Fruit fly (Drosophila melanogaster) whole organism, embryonic: ENCODE results near the gene CG9372.

Source experiments
- C15 ChIP-seq: fragments of 200-800 bp; sonication (Bioruptor generic); IDR thresholded peaks from 3 replicates; pipeline ENCODE4 v1.3.6; 2022; ENCODE audit warnings: missing biosample characterization, missing genetic modification characterization
- CG10209 ChIP-seq: fragments of 200-800 bp; sonication (Bioruptor generic); optimal IDR thresholded peaks from 3 replicates; lab custom pipeline; 2017; ENCODE audit warnings: missing biosample characterization, mild to moderate bottlenecking, missing genetic modification characterization, missing genetic modification reagents
- CG10267 ChIP-seq: fragments of 200-800 bp; sonication (Bioruptor generic); optimal IDR thresholded peaks from 2 replicates; lab custom pipeline; 2018; ENCODE audit warnings: missing biosample characterization, mild to moderate bottlenecking, missing genetic modification characterization, moderate library complexity
- CG10654 ChIP-seq: fragments of 200-800 bp; sonication (Bioruptor generic); optimal IDR thresholded peaks from 2 replicates; lab custom pipeline; 2016; ENCODE audit warnings: missing biosample characterization, missing genetic modification characterization
- CG11560 ChIP-seq: fragments of 200-800 bp; sonication (Bioruptor generic); IDR thresholded peaks from 3 replicates; pipeline ENCODE4 v1.3.6; 2022; ENCODE audit warnings: missing biosample characterization, missing genetic modification characterization
- CG12236 ChIP-seq: fragments of 200-800 bp; sonication (Bioruptor generic); optimal IDR thresholded peaks from 2 replicates; lab custom pipeline; 2016; ENCODE audit warnings: missing biosample characterization, missing genetic modification characterization
- CG12769 ChIP-seq: fragments of 200-800 bp; sonication (Bioruptor generic); optimal IDR thresholded peaks from 2 replicates; lab custom pipeline; 2019; ENCODE audit warnings: missing biosample characterization, mild to moderate bottlenecking, missing genetic modification characterization, moderate library complexity
- CG13624 ChIP-seq: fragments of 200-800 bp; sonication (Bioruptor generic); optimal IDR thresholded peaks from 2 replicates; lab custom pipeline; 2016; ENCODE audit warnings: missing biosample characterization, missing genetic modification characterization
- CG14441 ChIP-seq: fragments of 200-800 bp; sonication (Bioruptor generic); IDR thresholded peaks from 2 replicates; pipeline ENCODE4 v1.3.6; 2022; ENCODE audit warnings: missing biosample characterization, missing genetic modification characterization
- CG15011 ChIP-seq: fragments of 200-800 bp; sonication (Bioruptor generic); optimal IDR thresholded peaks from 3 replicates; lab custom pipeline; 2018; ENCODE audit warnings: missing biosample characterization, mild to moderate bottlenecking, missing genetic modification characterization
- CG15479 ChIP-seq: fragments of 200-800 bp; sonication (Bioruptor generic); optimal IDR thresholded peaks from 3 replicates; lab custom pipeline; 2019; ENCODE audit warnings: missing biosample characterization, mild to moderate bottlenecking, missing genetic modification characterization, moderate library complexity
- CG16815 ChIP-seq: fragments of 200-800 bp; sonication (Bioruptor generic); optimal IDR thresholded peaks from 3 replicates; lab custom pipeline; 2017; ENCODE audit warnings: missing biosample characterization, mild to moderate bottlenecking, missing genetic modification characterization
- CG18764 ChIP-seq: fragments of 200-800 bp; sonication (Bioruptor generic); optimal IDR thresholded peaks from 3 replicates; lab custom pipeline; 2016; ENCODE audit warnings: missing biosample characterization, missing genetic modification characterization
- CG2678 ChIP-seq: fragments of 200-800 bp; sonication (Bioruptor generic); optimal IDR thresholded peaks from 3 replicates; lab custom pipeline; 2019; ENCODE audit warnings: missing biosample characterization, mild to moderate bottlenecking, missing genetic modification characterization, moderate library complexity
- CG2889 ChIP-seq: fragments of 200-800 bp; sonication (Bioruptor generic); IDR thresholded peaks from 3 replicates; pipeline ENCODE4 v1.3.6; 2022; ENCODE audit warnings: missing biosample characterization, missing genetic modification characterization
- CG31365 ChIP-seq: fragments of 200-800 bp; sonication (Bioruptor generic); optimal IDR thresholded peaks from 2 replicates; lab custom pipeline; 2018; ENCODE audit warnings: missing biosample characterization, mild to moderate bottlenecking, missing genetic modification characterization
- CG3163 ChIP-seq: fragments of 200-800 bp; sonication (Bioruptor generic); optimal IDR thresholded peaks from 3 replicates; lab custom pipeline; 2016; ENCODE audit warnings: missing biosample characterization, missing genetic modification characterization
- CG34224 ChIP-seq: fragments of 200-800 bp; sonication (Bioruptor generic); IDR thresholded peaks from 3 replicates; pipeline ENCODE4 v1.3.6; 2022; ENCODE audit warnings: missing biosample characterization, missing genetic modification characterization; ENCODE audit not compliant: partially characterized antibody
- CG3995 ChIP-seq: fragments of 200-800 bp; sonication (Bioruptor generic); optimal IDR thresholded peaks from 3 replicates; lab custom pipeline; 2016; ENCODE audit warnings: missing biosample characterization, missing genetic modification characterization
- CG5180 ChIP-seq: fragments of 200-800 bp; sonication (Bioruptor generic); optimal IDR thresholded peaks from 3 replicates; lab custom pipeline; 2017; ENCODE audit warnings: missing biosample characterization, missing genetic modification characterization, mild to moderate bottlenecking, moderate library complexity, missing genetic modification reagents
- CG6813 ChIP-seq: fragments of 200-800 bp; sonication (Bioruptor generic); optimal IDR thresholded peaks from 2 replicates; lab custom pipeline; 2017; ENCODE audit warnings: missing biosample characterization, missing genetic modification characterization, mild to moderate bottlenecking, moderate library complexity, missing genetic modification reagents
- CG6854 ChIP-seq: fragments of 200-800 bp; sonication (Bioruptor generic); optimal IDR thresholded peaks from 3 replicates; lab custom pipeline; 2017; ENCODE audit warnings: missing biosample characterization, mild to moderate bottlenecking, missing genetic modification characterization
- CG7987 ChIP-seq: fragments of 200-800 bp; sonication (Bioruptor generic); optimal IDR thresholded peaks from 2 replicates; lab custom pipeline; 2018; ENCODE audit warnings: missing biosample characterization, mild to moderate bottlenecking, missing genetic modification characterization, moderate library complexity
- Dref ChIP-seq: fragments of 200-800 bp; sonication (Bioruptor generic); IDR thresholded peaks from 2 replicates; pipeline ENCODE4 v1.3.6; 2022; ENCODE audit warnings: missing biosample characterization, missing genetic modification characterization
- Ets97D ChIP-seq: fragments of 200-800 bp; sonication (Bioruptor generic); optimal IDR thresholded peaks from 3 replicates; lab custom pipeline; 2016; ENCODE audit warnings: missing biosample characterization, missing genetic modification characterization
- HHEX ChIP-seq: fragments of 200-800 bp; sonication (Bioruptor generic); optimal IDR thresholded peaks from 3 replicates; lab custom pipeline; 2017; ENCODE audit warnings: missing biosample characterization, mild to moderate bottlenecking, missing genetic modification characterization, missing genetic modification reagents
- HLH3B ChIP-seq: fragments of 200-800 bp; sonication (Bioruptor generic); IDR thresholded peaks from 2 replicates; pipeline ENCODE4 v1.3.6; 2022; ENCODE audit warnings: missing biosample characterization, missing genetic modification characterization
- HLH54F ChIP-seq: fragments of 200-800 bp; sonication (Bioruptor generic); optimal IDR thresholded peaks from 3 replicates; lab custom pipeline; 2016; ENCODE audit warnings: missing biosample characterization, missing genetic modification characterization
- Hr78 ChIP-seq, 2 experiments: fragments of 200-800 bp in 1 of 2; fragments of >200 bp in 1 of 2; sonication (Bioruptor generic) in 1 of 2; optimal IDR thresholded peaks; 2 replicates each; lab custom pipeline; 2017 to 2019; ENCODE audit warnings: missing biosample characterization in 2 of 2, missing genetic modification characterization in 2 of 2, mild to moderate bottlenecking in 1 of 2, moderate library complexity in 1 of 2
- Oaz ChIP-seq: fragments of 200-800 bp; sonication (Bioruptor generic); IDR thresholded peaks from 2 replicates; pipeline ENCODE4 v1.3.6; 2022; ENCODE audit warnings: missing biosample characterization, missing genetic modification characterization
- Xbp1 ChIP-seq: fragments of 200-800 bp; sonication (Bioruptor generic); optimal IDR thresholded peaks from 3 replicates; lab custom pipeline; 2016; ENCODE audit warnings: missing biosample characterization, mild to moderate bottlenecking, missing genetic modification characterization
- ac ChIP-seq: fragments of 200-800 bp; sonication (Bioruptor generic); optimal IDR thresholded peaks from 3 replicates; lab custom pipeline; 2017; ENCODE audit warnings: missing biosample characterization, mild to moderate bottlenecking, missing genetic modification characterization
- cg ChIP-seq: fragments of 200-800 bp; sonication (Bioruptor generic); optimal IDR thresholded peaks from 3 replicates; lab custom pipeline; 2019; ENCODE audit warnings: missing biosample characterization, mild to moderate bottlenecking, missing genetic modification characterization, moderate library complexity
- chif ChIP-seq, 2 experiments: fragments of 200-800 bp; sonication (Bioruptor generic); optimal IDR thresholded peaks; 3 replicates each; lab custom pipeline; 2016; ENCODE audit warnings: missing biosample characterization in 2 of 2, missing genetic modification characterization in 2 of 2
- chm ChIP-seq: fragments of 200-800 bp; sonication (Bioruptor generic); IDR thresholded peaks from 2 replicates; pipeline ENCODE4 v1.3.6; 2022; ENCODE audit warnings: missing biosample characterization, missing genetic modification characterization
- dati ChIP-seq: fragments of 200-800 bp; sonication (Bioruptor generic); IDR thresholded peaks from 2 replicates; pipeline ENCODE4 v1.3.6; 2022; ENCODE audit warnings: missing biosample characterization, missing genetic modification characterization
- disco-r ChIP-seq: fragments of 200-800 bp; sonication (Bioruptor generic); optimal IDR thresholded peaks from 2 replicates; lab custom pipeline; 2016; ENCODE audit warnings: missing biosample characterization, missing genetic modification characterization
- fru ChIP-seq: fragments of >200 bp; optimal IDR thresholded peaks from 2 replicates; lab custom pipeline; 2017
- fu2 ChIP-seq: fragments of 200-800 bp; sonication (Bioruptor generic); optimal IDR thresholded peaks from 2 replicates; lab custom pipeline; 2016; ENCODE audit warnings: missing biosample characterization, missing genetic modification characterization
- gfzf ChIP-seq: fragments of 200-800 bp; sonication (Bioruptor generic); optimal IDR thresholded peaks from 2 replicates; lab custom pipeline; 2016; ENCODE audit warnings: missing biosample characterization, mild to moderate bottlenecking, missing genetic modification characterization, moderate library complexity
- her ChIP-seq: fragments of 200-800 bp; sonication (Bioruptor generic); optimal IDR thresholded peaks from 2 replicates; lab custom pipeline; 2016; ENCODE audit warnings: missing biosample characterization, missing genetic modification characterization
- jigr1 ChIP-seq: fragments of 200-800 bp; sonication (Bioruptor generic); IDR thresholded peaks from 3 replicates; pipeline ENCODE4 v1.3.6; 2022; ENCODE audit warnings: missing biosample characterization, missing genetic modification characterization
- mam ChIP-seq: fragments of 200-800 bp; sonication (Bioruptor generic); optimal IDR thresholded peaks from 3 replicates; lab custom pipeline; 2016; ENCODE audit warnings: missing biosample characterization, missing genetic modification characterization
- nmo ChIP-seq: fragments of 200-800 bp; sonication (Bioruptor generic); optimal IDR thresholded peaks from 2 replicates; lab custom pipeline; 2018; ENCODE audit warnings: missing biosample characterization, mild to moderate bottlenecking, missing genetic modification characterization, moderate library complexity
- pho ChIP-seq: fragments of 200-800 bp; sonication (Bioruptor generic); optimal IDR thresholded peaks from 2 replicates; lab custom pipeline; 2016; ENCODE audit warnings: missing biosample characterization, missing genetic modification characterization
- pnt ChIP-seq: fragments of 200-800 bp; sonication (Bioruptor generic); optimal IDR thresholded peaks from 3 replicates; lab custom pipeline; 2016; ENCODE audit warnings: missing biosample characterization, missing genetic modification characterization
- ro ChIP-seq: fragments of 200-800 bp; sonication (Bioruptor generic); IDR thresholded peaks from 2 replicates; pipeline ENCODE4 v1.3.6; 2022; ENCODE audit warnings: missing biosample characterization, missing genetic modification characterization
- seq ChIP-seq: fragments of 200-800 bp; sonication (Bioruptor generic); IDR thresholded peaks from 2 replicates; pipeline ENCODE4 v1.3.6; 2022; ENCODE audit warnings: missing biosample characterization, missing genetic modification characterization
- slp2 ChIP-seq: fragments of 200-800 bp; sonication (Bioruptor generic); optimal IDR thresholded peaks from 2 replicates; lab custom pipeline; 2016; ENCODE audit warnings: missing biosample characterization, missing genetic modification characterization
- vfl ChIP-seq: fragments of 200-800 bp; sonication (Bioruptor generic); optimal IDR thresholded peaks from 2 replicates; lab custom pipeline; 2016; ENCODE audit warnings: missing biosample characterization, missing genetic modification characterization
- z ChIP-seq: fragments of 200-800 bp; sonication (Bioruptor generic); IDR thresholded peaks from 3 replicates; pipeline ENCODE4 v1.3.6; 2022; ENCODE audit warnings: missing biosample characterization, missing genetic modification characterization

The CG9372 gene

DNA sequence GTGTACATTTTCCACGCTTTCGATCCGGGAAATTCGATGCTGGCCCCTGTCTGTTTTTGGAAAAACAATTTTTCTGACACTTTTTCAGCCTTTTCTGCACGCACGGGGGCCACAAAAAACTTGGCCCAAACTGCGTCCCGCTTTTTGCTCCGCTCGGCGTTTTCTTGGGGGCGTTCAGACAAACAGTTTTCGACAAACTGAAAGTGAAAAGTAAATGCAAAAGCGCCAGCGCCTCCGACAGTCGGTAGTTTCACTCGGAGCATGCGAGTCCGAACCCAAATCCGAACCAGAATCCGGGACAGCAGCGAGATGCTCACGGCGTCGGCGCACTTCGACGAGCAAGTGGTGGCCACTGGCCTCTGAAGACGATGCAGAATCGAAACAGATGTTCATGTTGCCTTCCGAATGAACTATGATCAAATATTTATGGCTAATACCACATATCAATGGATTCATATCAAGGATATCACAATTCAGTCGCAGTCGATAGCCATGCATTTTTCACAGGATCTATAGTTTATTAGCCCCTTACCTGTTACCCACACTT, 21.6 kb upstream of the CG9372 start, which contains the start of gene Shal:
Shal (minus strand) TSS at position 200 of the 547 bp plus-strand sequence.
- TF ChIP-seq CG15479 (GFP tag; lab: Kevin White, UChicago) (no peak), nmo (GFP tag; lab: Kevin White, UChicago) (no peak), CG6813 (GFP tag; lab: Kevin White, UChicago) (no peak), her (no peak), slp2 (GFP tag; lab: Kevin White, UChicago) (no peak), CG10654 (GFP tag; lab: Kevin White, UChicago) (no peak), z (GFP tag; lab: Robert Waterston, UW) (no peak), HLH3B (GFP tag; lab: Robert Waterston, UW) (no peak), CG3995 (GFP tag; lab: Kevin White, UChicago) (no peak), Hr78 (GFP tag; optimal IDR thresholded peaks at IDR 0.05; lab: Kevin White, UChicago) (no peak), seq (0 out of 2 replicates have a peak, but pooled peaks have one; percentile 6), CG13624 (GFP tag; lab: Kevin White, UChicago) (no peak), chif (GFP tag; optimal IDR thresholded peaks at IDR 0.05; lab: Kevin White, UChicago) (no peak), Ets97D (GFP tag; lab: Kevin White, UChicago) (no peak), CG11560 (no peak), ac (no peak), fu2 (GFP tag; lab: Kevin White, UChicago) (no peak), gfzf (GFP tag; lab: Kevin White, UChicago) (no peak), ro (GFP tag; lab: Robert Waterston, UW) (no peak), CG12769 (tag; lab: Kevin White, UChicago) (peak; percentile 6), disco-r (no peak), CG3163 (GFP tag; lab: Kevin White, UChicago) (no peak), fru (lab: Kevin White, UChicago) (no peak), CG12236 (GFP tag; lab: Kevin White, UChicago) (no peak), CG34224 (GFP tag; lab: Robert Waterston, UW) (no peak), dati (no peak), C15 (GFP tag; lab: Robert Waterston, UW) (0 out of 3 replicates have a peak, but pooled peaks have one; percentile 19), CG6854 (GFP tag; lab: Kevin White, UChicago) (no peak), HHEX (no peak), pnt (no peak), mam (GFP tag; lab: Kevin White, UChicago) (no peak), CG14441 (GFP tag; lab: Robert Waterston, UW) (no peak), Dref (GFP tag; lab: Robert Waterston, UW) (no peak), Oaz (GFP tag; lab: Robert Waterston, UW) (no peak), CG31365 (tag; lab: Kevin White, UChicago) (no peak), jigr1 (GFP tag; lab: Robert Waterston, UW) (no peak), CG2889 (no peak), CG18764 (GFP tag; lab: Kevin White, UChicago) (no peak), CG16815 (no peak), CG10209 (GFP tag; lab: Kevin White, UChicago) (no peak), chm (GFP tag; lab: Robert Waterston, UW) (peak; percentile 56; the same call in 1 of the 2 replicates), CG15011 (GFP tag; lab: Kevin White, UChicago) (no peak), cg (no peak), CG5180 (GFP tag; lab: Kevin White, UChicago) (no peak), CG7987 (no peak), CG10267 (no peak), Xbp1 (GFP tag; lab: Kevin White, UChicago) (no peak), CG2678 (no peak), vfl (GFP tag; lab: Kevin White, UChicago) (no peak), HLH54F (GFP tag; lab: Kevin White, UChicago) (no peak), pho (GFP tag; lab: Kevin White, UChicago) (no peak)
